Worm (Caenorhabditis elegans) whole organism, L4 larva: ENCODE data around the gene R06F6.8.

Source experiments
- hmg-1.1 ChIP-seq: fragments of 200-800 bp; sonication (Bioruptor generic); IDR thresholded peaks from 2 replicates; pipeline ENCODE4 v1.3.6; 2022; ENCODE audit warnings: missing genetic modification reagents, missing genetic modification characterization, missing compliant biosample characterization
- lin-13 ChIP-seq: fragments of 150-350 bp; optimal IDR thresholded peaks from 2 replicates; lab custom pipeline; 2014; ENCODE audit warnings: missing biosample characterization, missing genetic modification reagents, missing genetic modification characterization
- lsy-2 ChIP-seq, 2 experiments: fragments of 150-350 bp in 1 of 2; sonication (generic microtip) in 1 of 2; optimal IDR thresholded peaks; 2 replicates each; lab custom pipeline; 2014 to 2017; ENCODE audit warnings: missing biosample characterization in 2 of 2, missing genetic modification characterization in 2 of 2
- pha-4 ChIP-seq, 2 experiments: fragments of 150-350 bp in 1 of 2; fragments of 200-800 bp in 1 of 2; sonication (Bioruptor generic) in 1 of 2; IDR thresholded peaks in 1 of 2; optimal IDR thresholded peaks in 1 of 2; 2 replicates each; pipeline versions ENCODE4 v1.3.6 to Lab custom; 2014 to 2022; ENCODE audit warnings: missing genetic modification characterization in 2 of 2, missing genetic modification reagents in 2 of 2, missing biosample characterization in 1 of 2, missing compliant biosample characterization in 1 of 2
- unc-39 ChIP-seq: sonication (generic microtip); optimal IDR thresholded peaks from 2 replicates; lab custom pipeline; 2017; ENCODE audit warnings: missing biosample characterization, missing genetic modification characterization

DNA sequence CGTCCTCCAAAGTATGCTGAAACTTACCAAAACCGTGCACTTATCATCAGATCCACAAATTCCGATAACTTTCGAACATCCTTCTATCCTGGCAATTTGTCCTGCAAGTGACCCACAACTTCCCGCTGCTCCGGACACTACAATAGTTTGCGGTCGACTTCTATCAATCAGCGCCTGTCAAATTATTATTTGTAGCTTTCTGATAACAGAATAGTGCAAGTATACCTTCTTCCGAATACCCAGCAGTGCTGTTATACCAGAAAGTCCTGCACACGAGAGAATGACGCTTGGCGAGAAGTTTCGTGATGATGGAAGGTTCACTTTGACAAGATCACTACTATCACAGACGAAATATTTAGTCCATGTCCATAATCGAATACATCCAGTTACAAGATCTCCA, 39.6 kb upstream of the R06F6.8 start:
- TF ChIP-seq lin-13 (no peak), hmg-1.1 (GFP tag; lab: Robert Waterston, UW) (no peak), lsy-2 (tag; optimal IDR thresholded peaks at IDR 0.05; lab: Kevin White, UChicago) (no peak), unc-39 (tag; lab: Kevin White, UChicago) (no peak), pha-4 (GFP tag; IDR thresholded peaks at IDR 0.05; lab: Robert Waterston, UW) (no peak), pha-4 (tag; optimal IDR thresholded peaks at IDR 0.05; lab: Kevin White, UChicago) (no peak)
